Fruit fly (Drosophila melanogaster) whole organism, embryonic: ENCODE data around the gene CG33641.

Experiments
- Atf-2 ChIP-seq: fragments of 200-800 bp; sonication (Bioruptor generic); optimal IDR thresholded peaks from 2 replicates; lab custom pipeline; 2016; ENCODE audit warnings: missing biosample characterization, missing genetic modification characterization
- B-H1 ChIP-seq: fragments of 200-800 bp; sonication (Bioruptor generic); IDR thresholded peaks from 3 replicates; pipeline ENCODE4 v1.3.6; 2022; ENCODE audit warnings: missing biosample characterization, missing genetic modification characterization
- Bdp1 ChIP-seq: fragments of 200-800 bp; sonication (Bioruptor generic); optimal IDR thresholded peaks from 3 replicates; lab custom pipeline; 2016; ENCODE audit warnings: missing biosample characterization, missing genetic modification characterization
- CG10209 ChIP-seq: fragments of 200-800 bp; sonication (Bioruptor generic); optimal IDR thresholded peaks from 3 replicates; lab custom pipeline; 2017; ENCODE audit warnings: missing biosample characterization, mild to moderate bottlenecking, missing genetic modification characterization, missing genetic modification reagents
- CG10321 ChIP-seq: fragments of 200-800 bp; sonication (Bioruptor generic); IDR thresholded peaks from 2 replicates; pipeline ENCODE4 v1.3.6; 2022; ENCODE audit warnings: missing biosample characterization, missing genetic modification characterization
- CG12391 ChIP-seq: fragments of 200-800 bp; sonication (Bioruptor generic); optimal IDR thresholded peaks from 3 replicates; lab custom pipeline; 2018; ENCODE audit warnings: missing biosample characterization, mild to moderate bottlenecking, missing genetic modification characterization, moderate library complexity
- CG12744 ChIP-seq: fragments of 200-800 bp; sonication (Bioruptor generic); optimal IDR thresholded peaks from 2 replicates; lab custom pipeline; 2016; ENCODE audit warnings: missing biosample characterization, missing genetic modification characterization
- CG13123 ChIP-seq: fragments of 200-800 bp; sonication (Bioruptor generic); optimal IDR thresholded peaks from 2 replicates; lab custom pipeline; 2016; ENCODE audit warnings: missing biosample characterization, missing genetic modification characterization
- CG14441 ChIP-seq: fragments of 200-800 bp; sonication (Bioruptor generic); IDR thresholded peaks from 2 replicates; pipeline ENCODE4 v1.3.6; 2022; ENCODE audit warnings: missing biosample characterization, missing genetic modification characterization
- CG1602 ChIP-seq: fragments of 200-800 bp; sonication (Bioruptor generic); optimal IDR thresholded peaks from 3 replicates; lab custom pipeline; 2016; ENCODE audit warnings: missing biosample characterization, missing genetic modification characterization
- CG2199 ChIP-seq: fragments of 200-800 bp; sonication (Bioruptor generic); IDR thresholded peaks from 3 replicates; pipeline ENCODE4 v1.3.6; 2022; ENCODE audit warnings: missing biosample characterization, missing genetic modification characterization
- CG31388 ChIP-seq: fragments of 200-800 bp; sonication (Bioruptor generic); optimal IDR thresholded peaks from 2 replicates; lab custom pipeline; 2016; ENCODE audit warnings: missing biosample characterization, missing genetic modification characterization
- CG34422 ChIP-seq: fragments of 200-800 bp; sonication (Bioruptor generic); IDR thresholded peaks from 3 replicates; pipeline ENCODE4 v1.3.6; 2022; ENCODE audit warnings: missing biosample characterization, missing genetic modification characterization
- CG4707 ChIP-seq: fragments of 200-800 bp; sonication (Bioruptor generic); optimal IDR thresholded peaks from 2 replicates; lab custom pipeline; 2018; ENCODE audit warnings: missing biosample characterization, mild to moderate bottlenecking, missing genetic modification characterization, moderate library complexity
- CG8089 ChIP-seq: fragments of 200-800 bp; sonication (Bioruptor generic); optimal IDR thresholded peaks from 3 replicates; lab custom pipeline; 2016; ENCODE audit warnings: missing biosample characterization, missing genetic modification characterization
- CG8388 ChIP-seq: fragments of 200-800 bp; sonication (Bioruptor generic); optimal IDR thresholded peaks from 2 replicates; lab custom pipeline; 2019; ENCODE audit warnings: missing biosample characterization, mild to moderate bottlenecking, missing genetic modification characterization, moderate library complexity
- CG8944 ChIP-seq: fragments of 200-800 bp; sonication (Bioruptor generic); optimal IDR thresholded peaks from 3 replicates; lab custom pipeline; 2016; ENCODE audit warnings: missing biosample characterization, missing genetic modification characterization
- Camta ChIP-seq: fragments of 200-800 bp; sonication (Bioruptor generic); optimal IDR thresholded peaks from 2 replicates; lab custom pipeline; 2016; ENCODE audit warnings: missing biosample characterization, missing genetic modification characterization
- Dad ChIP-seq: fragments of 200-800 bp; sonication (Bioruptor generic); optimal IDR thresholded peaks from 3 replicates; lab custom pipeline; 2016; ENCODE audit warnings: missing biosample characterization, missing genetic modification characterization
- Dbx ChIP-seq: fragments of 200-800 bp; sonication (Bioruptor generic); IDR thresholded peaks from 3 replicates; pipeline ENCODE4 v1.3.6; 2022; ENCODE audit warnings: missing biosample characterization, missing genetic modification characterization
- Dip3 ChIP-seq: fragments of 200-800 bp; sonication (Bioruptor generic); optimal IDR thresholded peaks from 3 replicates; lab custom pipeline; 2016; ENCODE audit warnings: missing biosample characterization, missing genetic modification characterization
- Elba2 ChIP-seq: fragments of 200-800 bp; sonication (Bioruptor generic); optimal IDR thresholded peaks from 3 replicates; lab custom pipeline; 2016; ENCODE audit warnings: missing biosample characterization, missing genetic modification characterization
- Fer2 ChIP-seq: fragments of 200-800 bp; sonication (Bioruptor generic); optimal IDR thresholded peaks from 2 replicates; lab custom pipeline; 2018; ENCODE audit warnings: missing biosample characterization, mild to moderate bottlenecking, missing genetic modification characterization, moderate library complexity
- H15 ChIP-seq: fragments of 200-800 bp; sonication (Bioruptor generic); IDR thresholded peaks from 3 replicates; pipeline ENCODE4 v1.3.6; 2022; ENCODE audit warnings: missing biosample characterization, missing genetic modification characterization
- HmgZ ChIP-seq: fragments of 200-800 bp; sonication (Bioruptor generic); optimal IDR thresholded peaks from 2 replicates; lab custom pipeline; 2018; ENCODE audit warnings: missing biosample characterization, mild to moderate bottlenecking, missing genetic modification characterization
- Hr3 ChIP-seq: fragments of 200-800 bp; sonication (Bioruptor generic); optimal IDR thresholded peaks from 3 replicates; lab custom pipeline; 2016; ENCODE audit warnings: missing biosample characterization, missing genetic modification characterization
- Hsf ChIP-seq: fragments of 200-800 bp; sonication (Bioruptor generic); optimal IDR thresholded peaks from 3 replicates; lab custom pipeline; 2016; ENCODE audit warnings: missing biosample characterization, missing genetic modification characterization
- Lpt ChIP-seq: fragments of >200 bp; optimal IDR thresholded peaks from 2 replicates; lab custom pipeline; 2018; ENCODE audit warnings: missing biosample characterization, missing genetic modification characterization
- Mrtf ChIP-seq: fragments of 200-800 bp; sonication (Bioruptor generic); IDR thresholded peaks from 3 replicates; pipeline ENCODE4 v1.3.6; 2022; ENCODE audit warnings: missing biosample characterization, missing genetic modification characterization
- ac ChIP-seq: fragments of 200-800 bp; sonication (Bioruptor generic); optimal IDR thresholded peaks from 3 replicates; lab custom pipeline; 2017; ENCODE audit warnings: missing biosample characterization, mild to moderate bottlenecking, missing genetic modification characterization
- cas ChIP-seq: fragments of 200-800 bp; sonication (Bioruptor generic); IDR thresholded peaks from 2 replicates; pipeline ENCODE4 v1.3.6; 2022; ENCODE audit warnings: missing biosample characterization, missing genetic modification characterization
- chif ChIP-seq, 2 experiments: fragments of 200-800 bp; sonication (Bioruptor generic); optimal IDR thresholded peaks; 3 replicates each; lab custom pipeline; 2016; ENCODE audit warnings: missing biosample characterization in 2 of 2, missing genetic modification characterization in 2 of 2
- dm ChIP-seq: fragments of 200-800 bp; sonication (Bioruptor generic); optimal IDR thresholded peaks from 3 replicates; lab custom pipeline; 2016; ENCODE audit warnings: missing biosample characterization, missing genetic modification characterization
- emc ChIP-seq: fragments of 200-800 bp; sonication (Bioruptor generic); optimal IDR thresholded peaks from 2 replicates; lab custom pipeline; 2016; ENCODE audit warnings: missing biosample characterization, missing genetic modification characterization
- fu2 ChIP-seq: fragments of 200-800 bp; sonication (Bioruptor generic); optimal IDR thresholded peaks from 2 replicates; lab custom pipeline; 2016; ENCODE audit warnings: missing biosample characterization, missing genetic modification characterization
- gfzf ChIP-seq: fragments of 200-800 bp; sonication (Bioruptor generic); optimal IDR thresholded peaks from 2 replicates; lab custom pipeline; 2016; ENCODE audit warnings: missing biosample characterization, mild to moderate bottlenecking, missing genetic modification characterization, moderate library complexity
- ind ChIP-seq: fragments of 200-800 bp; sonication (Bioruptor generic); optimal IDR thresholded peaks from 3 replicates; lab custom pipeline; 2016; ENCODE audit warnings: missing biosample characterization, missing genetic modification characterization
- kah ChIP-seq: fragments of 200-800 bp; sonication (Bioruptor generic); optimal IDR thresholded peaks from 2 replicates; lab custom pipeline; 2018; ENCODE audit warnings: missing biosample characterization, mild to moderate bottlenecking, missing genetic modification characterization
- luna ChIP-seq: fragments of 200-800 bp; sonication (Bioruptor generic); optimal IDR thresholded peaks from 2 replicates; lab custom pipeline; 2016; ENCODE audit warnings: missing biosample characterization, missing genetic modification characterization
- odd ChIP-seq: fragments of 200-800 bp; sonication (Bioruptor generic); optimal IDR thresholded peaks from 2 replicates; lab custom pipeline; 2017; ENCODE audit warnings: missing biosample characterization, mild to moderate bottlenecking, missing genetic modification characterization
- onecut ChIP-seq: fragments of 200-800 bp; sonication (Bioruptor generic); IDR thresholded peaks from 2 replicates; pipeline ENCODE4 v1.3.6; 2022; ENCODE audit warnings: missing biosample characterization, missing genetic modification characterization
- pita ChIP-seq: fragments of 200-800 bp; sonication (Bioruptor generic); optimal IDR thresholded peaks from 2 replicates; lab custom pipeline; 2017; ENCODE audit warnings: missing biosample characterization, mild to moderate bottlenecking, missing genetic modification characterization
- sens ChIP-seq: fragments of 200-800 bp; sonication (Bioruptor generic); peaks from one replicate; lab custom pipeline; 2016; ENCODE audit warnings: missing biosample characterization, missing genetic modification characterization
- sim ChIP-seq: fragments of 200-800 bp; sonication (Bioruptor generic); IDR thresholded peaks from 2 replicates; pipeline ENCODE4 v1.3.6; 2022; ENCODE audit warnings: missing biosample characterization, missing genetic modification characterization
- sob ChIP-seq: fragments of 200-800 bp; sonication (Bioruptor generic); IDR thresholded peaks from 2 replicates; pipeline ENCODE4 v1.3.6; 2022; ENCODE audit warnings: missing biosample characterization, missing genetic modification characterization
- sqz ChIP-seq: fragments of 200-800 bp; sonication (Bioruptor generic); optimal IDR thresholded peaks from 3 replicates; lab custom pipeline; 2018; ENCODE audit warnings: missing biosample characterization, mild to moderate bottlenecking, missing genetic modification characterization
- unc-4 ChIP-seq: fragments of 200-800 bp; sonication (Bioruptor generic); IDR thresholded peaks from 2 replicates; pipeline ENCODE4 v1.3.6; 2022; ENCODE audit warnings: missing biosample characterization, missing genetic modification characterization; ENCODE audit not compliant: partially characterized antibody
- usp ChIP-seq: fragments of >200 bp; optimal IDR thresholded peaks from 2 replicates; lab custom pipeline; 2017; ENCODE audit warnings: missing biosample characterization, missing genetic modification characterization
- vfl ChIP-seq: fragments of 200-800 bp; sonication (Bioruptor generic); optimal IDR thresholded peaks from 2 replicates; lab custom pipeline; 2016; ENCODE audit warnings: missing biosample characterization, missing genetic modification characterization
- z ChIP-seq: fragments of 200-800 bp; sonication (Bioruptor generic); IDR thresholded peaks from 3 replicates; pipeline ENCODE4 v1.3.6; 2022; ENCODE audit warnings: missing biosample characterization, missing genetic modification characterization

The CG33641 gene

DNA sequence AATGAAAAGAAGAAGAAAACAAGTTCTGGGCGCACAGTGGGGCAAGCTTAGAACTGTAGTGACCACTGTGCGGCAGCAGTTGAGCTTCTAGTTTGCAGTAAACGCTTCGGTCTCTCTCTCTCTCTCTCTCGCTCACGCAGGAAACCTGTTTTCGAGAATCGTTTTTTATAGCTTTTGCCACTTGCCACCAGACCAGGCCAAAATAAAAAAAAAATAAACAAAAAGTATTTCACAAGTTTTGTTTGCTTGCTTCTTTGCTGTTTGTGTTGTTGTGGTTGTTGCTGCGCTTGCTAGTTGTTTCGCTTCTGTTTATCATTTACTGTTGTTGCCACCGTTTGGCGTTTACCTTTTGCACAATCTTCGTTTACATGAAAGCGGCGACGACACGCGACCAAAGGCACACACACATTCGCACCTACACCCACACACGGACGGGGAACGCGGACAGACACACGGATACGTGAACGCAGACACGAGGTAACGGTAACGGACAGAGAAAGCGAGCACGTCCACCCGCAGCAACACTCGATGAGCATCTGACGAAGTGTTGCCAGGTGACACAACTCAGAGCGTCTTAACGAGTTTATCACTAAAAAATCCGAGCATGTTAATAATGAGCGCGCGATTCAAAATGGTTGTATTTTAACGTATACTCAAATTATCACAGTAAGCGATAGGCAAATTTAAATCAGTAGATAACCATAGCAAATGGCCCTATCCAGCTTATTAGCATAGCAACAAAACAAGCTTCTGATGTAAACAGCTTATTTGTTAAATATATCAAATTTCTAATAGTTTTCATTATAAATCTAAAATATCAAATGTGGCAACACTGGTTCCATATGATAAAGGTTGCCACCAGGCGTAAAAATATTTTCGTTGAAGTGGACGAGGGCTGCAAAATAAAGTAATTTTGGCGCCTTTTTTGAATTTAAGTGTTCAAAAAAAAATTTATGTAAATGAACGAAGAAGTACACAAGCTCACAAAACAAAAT, 20.2 kb downstream of the CG33641 start, which contains the start of gene B4:
TSS of gene B4 (minus strand) at position 543 of the 995 bp plus-strand sequence.
- TF ChIP-seq Hsf (no peak), Hr3 (GFP tag; lab: Kevin White, UChicago) (no peak), CG8944 (GFP tag; lab: Kevin White, UChicago) (no peak), CG31388 (GFP tag; lab: Kevin White, UChicago) (no peak), CG10209 (GFP tag; lab: Kevin White, UChicago) (peak; percentile 6), sens (GFP tag; lab: Kevin White, UChicago) (peak; percentile 76), ind (GFP tag; lab: Kevin White, UChicago) (no peak), z (no peak), cas (GFP tag; lab: Robert Waterston, UW) (no peak), Camta (GFP tag; lab: Kevin White, UChicago) (peak; percentile 10), CG14441 (GFP tag; lab: Robert Waterston, UW) (no peak), fu2 (GFP tag; lab: Kevin White, UChicago) (no peak), B-H1 (GFP tag; lab: Robert Waterston, UW) (no peak; the same call in 2 of the 3 replicates), Dip3 (no peak), kah (GFP tag; lab: Kevin White, UChicago) (peak; percentile 52), Dad (GFP tag; lab: Kevin White, UChicago) (peak; percentile 42), CG13123 (GFP tag; lab: Kevin White, UChicago) (no peak), luna (GFP tag; lab: Kevin White, UChicago) (peak; percentile 0), Bdp1 (GFP tag; lab: Kevin White, UChicago) (no peak), emc (GFP tag; lab: Kevin White, UChicago) (peak; percentile 20), sim (GFP tag; lab: Robert Waterston, UW) (no peak), CG12391 (tag; lab: Kevin White, UChicago) (no peak), CG8388 (no peak), Lpt (no peak), onecut (peak; percentile 37), Atf-2 (GFP tag; lab: Kevin White, UChicago) (no peak), CG4707 (GFP tag; lab: Kevin White, UChicago) (peak; percentile 73), sqz (GFP tag; lab: Kevin White, UChicago) (peak; percentile 94), unc-4 (GFP tag; lab: Robert Waterston, UW) (0 out of 2 replicates have a peak, but pooled peaks have one; percentile 15), vfl (GFP tag; lab: Kevin White, UChicago) (no peak), CG12744 (GFP tag; lab: Kevin White, UChicago) (no peak), usp (GFP tag; lab: Kevin White, UChicago) (no peak), CG34422 (peak; percentile 76; the same call in 2 of the 3 replicates), CG8089 (GFP tag; lab: Kevin White, UChicago) (no peak), CG10321 (0 out of 2 replicates have a peak, but pooled peaks have one; percentile 35), ac (GFP tag; lab: Kevin White, UChicago) (no peak), CG2199 (GFP tag; lab: Robert Waterston, UW) (peak; percentile 72; the same call in 2 of the 3 replicates), Dbx (GFP tag; lab: Robert Waterston, UW) (peak; percentile 76; the same call in 2 of the 3 replicates), Mrtf (GFP tag; lab: Robert Waterston, UW) (no peak), sob (peak; percentile 49; the same call in 1 of the 2 replicates), pita (no peak), Fer2 (tag; lab: Kevin White, UChicago) (no peak), HmgZ (tag; lab: Kevin White, UChicago) (peak; percentile 12), Elba2 (peak; percentile 29), H15 (GFP tag; lab: Robert Waterston, UW) (no peak; the same call in 2 of the 3 replicates), chif (GFP tag; optimal IDR thresholded peaks at IDR 0.05; lab: Kevin White, UChicago) (no peak), gfzf (GFP tag; lab: Kevin White, UChicago) (peak; percentile 74), odd (GFP tag; lab: Kevin White, UChicago) (peak; percentile 67), dm (GFP tag; lab: Kevin White, UChicago) (peak; percentile 70), CG1602 (GFP tag; lab: Kevin White, UChicago) (no peak)
